Fruit fly (Drosophila melanogaster) whole organism, embryonic: ENCODE results near the gene sky.

ENCODE experiments used
- BEAF-32 ChIP-seq: fragments of 200-800 bp; sonication (Bioruptor generic); optimal IDR thresholded peaks from 3 replicates; lab custom pipeline; 2017; ENCODE audit warnings: missing biosample characterization, missing genetic modification characterization, mild to moderate bottlenecking, moderate library complexity, missing genetic modification reagents
- CG10147 ChIP-seq: fragments of 200-800 bp; sonication (Bioruptor generic); optimal IDR thresholded peaks from 2 replicates; lab custom pipeline; 2019; ENCODE audit warnings: missing biosample characterization, mild to moderate bottlenecking, missing genetic modification characterization, moderate library complexity
- CG10366 ChIP-seq: fragments of 200-800 bp; sonication (Bioruptor generic); IDR thresholded peaks from 2 replicates; pipeline ENCODE4 v1.3.6; 2022; ENCODE audit warnings: missing biosample characterization, missing genetic modification characterization
- CG11560 ChIP-seq: fragments of 200-800 bp; sonication (Bioruptor generic); IDR thresholded peaks from 3 replicates; pipeline ENCODE4 v1.3.6; 2022; ENCODE audit warnings: missing biosample characterization, missing genetic modification characterization
- CG12071 ChIP-seq: fragments of 200-800 bp; sonication (Bioruptor generic); optimal IDR thresholded peaks from 3 replicates; lab custom pipeline; 2018; ENCODE audit warnings: missing biosample characterization, mild to moderate bottlenecking, missing genetic modification characterization
- CG12299 ChIP-seq: fragments of 200-800 bp; sonication (Bioruptor generic); optimal IDR thresholded peaks from 2 replicates; lab custom pipeline; 2018; ENCODE audit warnings: missing biosample characterization, mild to moderate bottlenecking, missing genetic modification characterization
- CG12744 ChIP-seq: fragments of 200-800 bp; sonication (Bioruptor generic); optimal IDR thresholded peaks from 2 replicates; lab custom pipeline; 2016; ENCODE audit warnings: missing biosample characterization, missing genetic modification characterization
- CG12769 ChIP-seq: fragments of 200-800 bp; sonication (Bioruptor generic); optimal IDR thresholded peaks from 2 replicates; lab custom pipeline; 2019; ENCODE audit warnings: missing biosample characterization, mild to moderate bottlenecking, missing genetic modification characterization, moderate library complexity
- CG13424 ChIP-seq: fragments of 200-800 bp; sonication (Bioruptor generic); optimal IDR thresholded peaks from 2 replicates; lab custom pipeline; 2019; ENCODE audit warnings: missing biosample characterization, mild to moderate bottlenecking, missing genetic modification characterization, moderate library complexity
- CG16813 ChIP-seq: fragments of 200-800 bp; sonication (Bioruptor generic); IDR thresholded peaks from 3 replicates; pipeline ENCODE4 v1.3.6; 2022; ENCODE audit warnings: missing biosample characterization, missing genetic modification characterization; ENCODE audit not compliant: partially characterized antibody
- CG16815 ChIP-seq: fragments of 200-800 bp; sonication (Bioruptor generic); optimal IDR thresholded peaks from 3 replicates; lab custom pipeline; 2017; ENCODE audit warnings: missing biosample characterization, mild to moderate bottlenecking, missing genetic modification characterization
- CG18262 ChIP-seq: fragments of 200-800 bp; optimal IDR thresholded peaks from 3 replicates; lab custom pipeline; 2019; ENCODE audit warnings: missing biosample characterization, mild to moderate bottlenecking, missing genetic modification characterization, moderate library complexity
- CG1832 ChIP-seq: fragments of 200-800 bp; sonication (Bioruptor generic); optimal IDR thresholded peaks from 2 replicates; lab custom pipeline; 2017; ENCODE audit warnings: missing biosample characterization, mild to moderate bottlenecking, missing genetic modification characterization, inconsistent platforms
- CG30431 ChIP-seq: fragments of 200-800 bp; sonication (Bioruptor generic); optimal IDR thresholded peaks from 2 replicates; lab custom pipeline; 2017; ENCODE audit warnings: missing biosample characterization, missing genetic modification characterization
- CG33213 ChIP-seq: fragments of 200-800 bp; sonication (Bioruptor generic); optimal IDR thresholded peaks from 3 replicates; lab custom pipeline; 2016; ENCODE audit warnings: missing biosample characterization, missing genetic modification characterization
- CG34376 ChIP-seq: fragments of 200-800 bp; sonication (Bioruptor generic); optimal IDR thresholded peaks from 2 replicates; lab custom pipeline; 2018; ENCODE audit warnings: missing biosample characterization, mild to moderate bottlenecking, missing genetic modification characterization
- CG42726 ChIP-seq: fragments of 200-800 bp; sonication (Bioruptor generic); IDR thresholded peaks from 2 replicates; pipeline ENCODE4 v1.3.6; 2022; ENCODE audit warnings: missing biosample characterization, missing genetic modification characterization; ENCODE audit not compliant: partially characterized antibody
- CG4820 ChIP-seq: fragments of 200-800 bp; sonication (Bioruptor generic); optimal IDR thresholded peaks from 3 replicates; lab custom pipeline; 2016; ENCODE audit warnings: missing biosample characterization, missing genetic modification characterization
- CG5245 ChIP-seq: fragments of 200-800 bp; sonication (Bioruptor generic); optimal IDR thresholded peaks from 3 replicates; lab custom pipeline; 2016; ENCODE audit warnings: missing biosample characterization, missing genetic modification characterization
- CG7357 ChIP-seq: fragments of 200-800 bp; sonication (Bioruptor generic); IDR thresholded peaks from 3 replicates; pipeline ENCODE4 v1.3.6; 2022; ENCODE audit warnings: missing biosample characterization, missing genetic modification characterization
- Dp ChIP-seq: fragments of 200-800 bp; sonication (Bioruptor generic); optimal IDR thresholded peaks from 2 replicates; lab custom pipeline; 2018; ENCODE audit warnings: missing biosample characterization, mild to moderate bottlenecking, missing genetic modification characterization, moderate library complexity
- E2f2 ChIP-seq: fragments of 200-800 bp; sonication (Bioruptor generic); IDR thresholded peaks from 2 replicates; pipeline ENCODE4 v1.3.6; 2022; ENCODE audit warnings: missing biosample characterization, missing genetic modification characterization
- ERR ChIP-seq: fragments of 200-800 bp; sonication (Bioruptor generic); optimal IDR thresholded peaks from 2 replicates; lab custom pipeline; 2016; ENCODE audit warnings: missing biosample characterization, missing genetic modification characterization
- HLH54F ChIP-seq: fragments of 200-800 bp; sonication (Bioruptor generic); optimal IDR thresholded peaks from 3 replicates; lab custom pipeline; 2016; ENCODE audit warnings: missing biosample characterization, missing genetic modification characterization
- Med ChIP-seq: fragments of 200-800 bp; sonication (Bioruptor generic); peaks from one replicate; lab custom pipeline; 2016; ENCODE audit warnings: missing biosample characterization, missing genetic modification characterization, mild to moderate bottlenecking, inconsistent platforms, moderate library complexity
- PHDP ChIP-seq: fragments of 200-800 bp; sonication (Bioruptor generic); optimal IDR thresholded peaks from 3 replicates; lab custom pipeline; 2018; ENCODE audit warnings: missing biosample characterization, mild to moderate bottlenecking, missing genetic modification characterization, moderate library complexity
- Scr ChIP-seq: fragments of 200-800 bp; sonication (Bioruptor generic); IDR thresholded peaks from 2 replicates; pipeline ENCODE4 v1.3.6; 2022; ENCODE audit warnings: missing biosample characterization, missing genetic modification characterization; ENCODE audit not compliant: partially characterized antibody
- Usf ChIP-seq: fragments of 200-800 bp; sonication (Bioruptor generic); optimal IDR thresholded peaks from 2 replicates; lab custom pipeline; 2017; ENCODE audit warnings: missing genotype, missing biosample characterization, missing genetic modification characterization
- ab ChIP-seq: fragments of 200-800 bp; sonication (Bioruptor generic); optimal IDR thresholded peaks from 2 replicates; lab custom pipeline; 2016; ENCODE audit warnings: missing biosample characterization, missing genetic modification characterization
- ase ChIP-seq: fragments of 200-800 bp; sonication (Bioruptor generic); IDR thresholded peaks from 3 replicates; pipeline ENCODE4 v1.3.6; 2022; ENCODE audit warnings: missing biosample characterization, missing genetic modification characterization
- bsh ChIP-seq, 2 experiments: fragments of 200-800 bp; sonication (Bioruptor generic); optimal IDR thresholded peaks; 2 replicates each; lab custom pipeline; 2017 to 2018; ENCODE audit warnings: mild to moderate bottlenecking in 2 of 2, missing biosample characterization in 2 of 2, missing genetic modification characterization in 2 of 2, moderate library complexity in 1 of 2
- chn ChIP-seq: fragments of 200-800 bp; sonication (Bioruptor generic); optimal IDR thresholded peaks from 2 replicates; lab custom pipeline; 2016; ENCODE audit warnings: missing biosample characterization, missing genetic modification characterization
- dati ChIP-seq: fragments of 200-800 bp; sonication (Bioruptor generic); IDR thresholded peaks from 2 replicates; pipeline ENCODE4 v1.3.6; 2022; ENCODE audit warnings: missing biosample characterization, missing genetic modification characterization
- ewg ChIP-seq: fragments of 200-800 bp; sonication (Bioruptor generic); optimal IDR thresholded peaks from 3 replicates; lab custom pipeline; 2017; ENCODE audit warnings: mild to moderate bottlenecking, missing biosample characterization, missing genetic modification reagents, missing genetic modification characterization
- fd102C ChIP-seq: fragments of 200-800 bp; sonication (Bioruptor generic); optimal IDR thresholded peaks from 2 replicates; lab custom pipeline; 2018; ENCODE audit warnings: missing biosample characterization, mild to moderate bottlenecking, missing genetic modification characterization, moderate library complexity
- gem ChIP-seq: fragments of 200-800 bp; sonication (Bioruptor generic); optimal IDR thresholded peaks from 2 replicates; lab custom pipeline; 2019; ENCODE audit warnings: missing biosample characterization, mild to moderate bottlenecking, missing genetic modification characterization, moderate library complexity
- gsb-n ChIP-seq: fragments of 200-800 bp; sonication (Bioruptor generic); optimal IDR thresholded peaks from 3 replicates; lab custom pipeline; 2018; ENCODE audit warnings: missing biosample characterization, mild to moderate bottlenecking, missing genetic modification characterization
- lola ChIP-seq, 3 experiments: fragments of >200 bp in 2 of 3; fragments of 200-800 bp in 1 of 3; sonication (Bioruptor generic) in 1 of 3; optimal IDR thresholded peaks; 2 replicates each; lab custom pipeline; 2017 to 2019; ENCODE audit warnings: missing biosample characterization in 3 of 3, missing genetic modification characterization in 3 of 3, mild to moderate bottlenecking in 1 of 3, moderate library complexity in 1 of 3
- mld ChIP-seq: fragments of 200-800 bp; sonication (Bioruptor generic); IDR thresholded peaks from 3 replicates; pipeline ENCODE4 v1.3.6; 2022; ENCODE audit warnings: missing biosample characterization, missing genetic modification characterization; ENCODE audit not compliant: partially characterized antibody
- oc ChIP-seq: fragments of 200-800 bp; sonication (Bioruptor generic); optimal IDR thresholded peaks from 2 replicates; lab custom pipeline; 2018; ENCODE audit warnings: missing biosample characterization, mild to moderate bottlenecking, missing genetic modification characterization, moderate library complexity
- otp ChIP-seq: fragments of 200-800 bp; sonication (Bioruptor generic); IDR thresholded peaks from 3 replicates; pipeline ENCODE4, ENCODE4 v1.3.6; 2022; ENCODE audit warnings: missing biosample characterization, missing genetic modification characterization
- pros ChIP-seq: fragments of 200-800 bp; sonication (Bioruptor generic); optimal IDR thresholded peaks from 3 replicates; lab custom pipeline; 2019; ENCODE audit warnings: missing biosample characterization, mild to moderate bottlenecking, missing genetic modification characterization, moderate library complexity
- schlank ChIP-seq: fragments of 200-800 bp; sonication (Bioruptor generic); optimal IDR thresholded peaks from 2 replicates; lab custom pipeline; 2018; ENCODE audit warnings: missing biosample characterization, mild to moderate bottlenecking, missing genetic modification characterization
- sob ChIP-seq: fragments of 200-800 bp; sonication (Bioruptor generic); IDR thresholded peaks from 2 replicates; pipeline ENCODE4 v1.3.6; 2022; ENCODE audit warnings: missing biosample characterization, missing genetic modification characterization
- sqz ChIP-seq: fragments of 200-800 bp; sonication (Bioruptor generic); optimal IDR thresholded peaks from 3 replicates; lab custom pipeline; 2018; ENCODE audit warnings: missing biosample characterization, mild to moderate bottlenecking, missing genetic modification characterization
- stwl ChIP-seq: fragments of 200-800 bp; sonication (Bioruptor generic); optimal IDR thresholded peaks from 3 replicates; lab custom pipeline; 2018; ENCODE audit warnings: missing biosample characterization, mild to moderate bottlenecking, missing genetic modification characterization, moderate library complexity
- tio ChIP-seq: fragments of 200-800 bp; sonication (Bioruptor generic); optimal IDR thresholded peaks from 2 replicates; lab custom pipeline; 2017; ENCODE audit warnings: missing biosample characterization, missing genetic modification characterization, inconsistent platforms
- trem ChIP-seq: fragments of 200-800 bp; optimal IDR thresholded peaks from 3 replicates; lab custom pipeline; 2019; ENCODE audit warnings: missing biosample characterization, mild to moderate bottlenecking, missing genetic modification characterization, moderate library complexity

sky gene

dm6 chr2L:20889857-20890606, 28.7 kb downstream of the sky start (continued):
- TF ChIP-seq chn (GFP tag; lab: Kevin White, UChicago) = no peak
- peak; percentile 35 for TF ChIP-seq CG12071 (GFP tag; lab: Kevin White, UChicago)
- TF ChIP-seq PHDP (tag; lab: Kevin White, UChicago) = peak; percentile 25
- no peak for TF ChIP-seq CG5245 (GFP tag; lab: Kevin White, UChicago)
- TF ChIP-seq CG33213 (GFP tag; lab: Kevin White, UChicago) = peak; percentile 10
- no peak for TF ChIP-seq schlank (tag; lab: Kevin White, UChicago)
- TF ChIP-seq Scr = no peak
- TF ChIP-seq stwl = no peak
- no peak for TF ChIP-seq pros
- TF ChIP-seq CG7357 (GFP tag; lab: Robert Waterston, UW) = no peak
- TF ChIP-seq CG4820 (GFP tag; lab: Kevin White, UChicago) = peak; percentile 44
- TF ChIP-seq CG1832 (GFP tag; lab: Kevin White, UChicago) = no peak
- TF ChIP-seq bsh (GFP tag; optimal IDR thresholded peaks at IDR 0.05; lab: Kevin White, UChicago) = peak in 1 of 2 experiments; percentile 47
- TF ChIP-seq otp (GFP tag; lab: Robert Waterston, UW) = no peak
- TF ChIP-seq BEAF-32 = no peak
- TF ChIP-seq ERR (GFP tag; lab: Kevin White, UChicago) = no peak
- no peak for TF ChIP-seq CG10147 (GFP tag; lab: Kevin White, UChicago)
- TF ChIP-seq Dp (GFP tag; lab: Kevin White, UChicago) = no peak
- peak; percentile 62 for TF ChIP-seq CG34376 (GFP tag; lab: Kevin White, UChicago)
- TF ChIP-seq Usf (GFP tag; lab: Kevin White, UChicago) = no peak
- peak; percentile 41; the same call in 1 of the 2 replicates for TF ChIP-seq CG10366 (GFP tag; lab: Robert Waterston, UW)
- no peak for TF ChIP-seq CG12744 (GFP tag; lab: Kevin White, UChicago)
- TF ChIP-seq CG42726 = no peak
- no peak for TF ChIP-seq CG12299 (tag; lab: Kevin White, UChicago)
- peak; percentile 45 for TF ChIP-seq gsb-n (tag; lab: Kevin White, UChicago)
- TF ChIP-seq CG30431 (GFP tag; lab: Kevin White, UChicago) = no peak
- TF ChIP-seq Med (GFP tag; lab: Kevin White, UChicago) = peak; percentile 77
- TF ChIP-seq mld = no peak
- TF ChIP-seq CG16813 (GFP tag; lab: Robert Waterston, UW) = no peak
- TF ChIP-seq lola (GFP tag; optimal IDR thresholded peaks at IDR 0.05; lab: Kevin White, UChicago) = peak in 1 of 3 experiments; percentile 38
- no peak for TF ChIP-seq fd102C (GFP tag; lab: Kevin White, UChicago)
- no peak for TF ChIP-seq sob (GFP tag; lab: Robert Waterston, UW)
- TF ChIP-seq CG18262 = peak; percentile 41
- TF ChIP-seq CG11560 (tag; lab: Robert Waterston, UW) = no peak
- TF ChIP-seq ab = no peak
- no peak for TF ChIP-seq HLH54F (GFP tag; lab: Kevin White, UChicago)
- peak; percentile 61 for TF ChIP-seq gem (tag; lab: Kevin White, UChicago)
- 0 out of 3 replicates have a peak, but pooled peaks have one; percentile 29 for TF ChIP-seq ase (GFP tag; lab: Robert Waterston, UW)
- peak; percentile 73 for TF ChIP-seq oc
- TF ChIP-seq CG12769 = peak; percentile 80
- TF ChIP-seq ewg (GFP tag; lab: Kevin White, UChicago) = peak; percentile 6
- TF ChIP-seq CG13424 (tag; lab: Kevin White, UChicago) = peak; percentile 17
- TF ChIP-seq dati (GFP tag; lab: Robert Waterston, UW) = no peak
- TF ChIP-seq tio = peak; percentile 41
- TF ChIP-seq trem (tag; lab: Kevin White, UChicago) = no peak
- TF ChIP-seq E2f2 (GFP tag; lab: Robert Waterston, UW) = no peak; the same call in 1 of the 2 replicates
- no peak for TF ChIP-seq CG16815 (GFP tag; lab: Kevin White, UChicago)
- no peak for TF ChIP-seq sqz (GFP tag; lab: Kevin White, UChicago)
